Fruit fly (Drosophila melanogaster): ENCODE results near the gene CG14401.

Gene CG14401

dm6 chr2L:20835501-20835900 lies 34.2 kb upstream of the CG14401 start, which contains the start of gene Oseg5:
TSS of gene Oseg5 (minus strand) at chr2L:20835840.
- TF ChIP-seq CG17801 (GFP tag; optimal IDR thresholded peaks at IDR 0.05; ENCODE audit: partially characterized antibody) = no peak

DNA sequence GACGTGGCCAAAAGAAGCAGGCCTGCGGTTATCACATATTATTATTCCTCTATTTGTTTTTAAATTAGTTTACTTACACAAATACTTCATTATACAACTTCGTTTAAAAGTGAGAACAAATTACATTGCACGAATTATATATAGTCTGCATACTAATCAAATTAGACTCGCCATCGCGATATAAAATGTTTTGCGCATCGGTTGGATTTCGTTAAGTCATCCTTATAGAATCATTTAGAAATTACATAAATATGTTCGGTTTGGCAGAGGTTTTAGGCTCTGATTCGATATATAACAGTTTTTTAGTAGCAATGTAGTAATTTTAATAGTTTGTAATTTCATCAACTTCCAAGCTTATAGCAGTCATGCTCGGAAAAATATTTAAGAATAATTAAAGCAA lies 31.8 kb upstream of the CG14401 start, which contains the start of gene Spn38F:
TSS of gene Spn38F (minus strand) at position 101 of the 400 bp plus-strand sequence.
- TF ChIP-seq CG17801 (GFP tag; optimal IDR thresholded peaks at IDR 0.05; ENCODE audit: partially characterized antibody) = no peak

- TF ChIP-seq CG17801 (GFP tag; optimal IDR thresholded peaks at IDR 0.05; ENCODE audit: partially characterized antibody) = no peak
Measured at dm6 chr2L:20840006-20840405, 29.6 kb upstream of the CG14401 start.

DNA sequence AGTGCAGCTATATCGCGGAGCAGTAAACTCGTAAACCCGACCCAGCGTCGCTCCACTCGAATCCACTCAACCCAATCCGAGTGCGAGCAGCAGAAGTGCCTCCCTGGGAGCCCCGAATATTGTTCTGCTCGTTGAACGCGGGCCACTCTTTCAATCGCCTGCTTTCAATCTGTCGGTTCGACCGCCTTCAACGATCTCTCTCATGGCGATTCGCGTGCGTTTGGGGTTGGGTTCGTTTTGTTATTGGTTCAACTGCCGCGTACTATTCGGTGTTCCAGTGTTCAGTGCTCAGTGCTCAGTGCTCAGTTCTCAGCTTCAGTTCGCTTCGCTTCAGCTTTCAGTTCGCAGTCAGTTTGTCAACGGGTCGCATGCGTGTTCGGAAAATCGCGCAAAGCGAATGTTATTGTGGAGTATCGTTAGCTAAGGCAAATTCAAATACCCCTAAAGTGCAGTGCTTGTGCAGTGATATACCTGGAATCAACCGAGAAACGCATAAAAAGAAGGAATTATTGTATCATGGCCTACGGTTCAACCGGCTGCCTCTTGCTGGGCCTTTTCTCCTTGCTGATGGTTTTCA lies 29.1 kb upstream of the CG14401 start, which contains the start of gene CG31676:
TSS of gene CG31676 (plus strand) at position 289 of the 577 bp plus-strand sequence.
- TF ChIP-seq CG17801 (GFP tag; optimal IDR thresholded peaks at IDR 0.05; ENCODE audit: partially characterized antibody) = no peak

DNA sequence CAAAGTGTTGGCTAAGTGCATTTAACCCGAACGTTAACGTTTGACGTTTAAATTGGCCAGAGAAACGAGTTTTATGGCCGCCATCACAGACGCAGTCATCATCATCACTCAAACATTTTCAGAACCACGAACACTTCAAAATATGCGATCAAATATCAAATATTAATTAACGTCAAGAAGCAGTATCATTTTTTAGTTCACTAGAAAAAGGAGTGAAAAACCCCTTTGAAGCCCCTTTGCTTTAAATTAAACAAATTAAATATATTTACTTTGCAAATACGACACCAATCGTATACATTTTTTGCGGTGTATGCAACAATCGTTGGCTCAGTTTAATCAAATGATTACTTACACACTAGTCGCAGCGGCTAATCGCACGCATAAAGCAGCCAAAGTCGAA lies 25.3 kb upstream of the CG14401 start:
- no peak for TF ChIP-seq CG17801 (GFP tag; optimal IDR thresholded peaks at IDR 0.05; ENCODE audit: partially characterized antibody)

DNA sequence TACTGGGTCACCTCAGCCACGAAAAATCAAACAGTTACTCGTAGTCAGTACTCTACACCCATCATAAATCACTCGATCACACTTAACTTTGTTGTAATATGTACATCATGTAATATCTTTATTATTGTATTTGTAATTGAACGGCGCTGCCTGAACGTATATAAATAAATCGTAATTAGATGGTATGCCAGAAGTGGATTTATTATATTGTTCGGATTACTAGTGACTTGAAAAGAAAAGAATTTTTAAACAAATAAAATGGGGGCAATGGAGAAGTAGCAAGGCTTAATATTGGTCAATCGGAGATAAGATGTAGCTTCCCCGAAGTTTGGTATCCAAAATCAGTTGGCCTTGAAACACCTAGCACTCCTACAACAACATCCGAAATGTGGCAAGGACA lies 20.7 kb upstream of the CG14401 start, which contains the start of gene CG14402:
TSS of gene CG14402 (plus strand) at position 301 of the 400 bp plus-strand sequence.
- no peak for TF ChIP-seq CG17801 (GFP tag; optimal IDR thresholded peaks at IDR 0.05; ENCODE audit: partially characterized antibody)

DNA sequence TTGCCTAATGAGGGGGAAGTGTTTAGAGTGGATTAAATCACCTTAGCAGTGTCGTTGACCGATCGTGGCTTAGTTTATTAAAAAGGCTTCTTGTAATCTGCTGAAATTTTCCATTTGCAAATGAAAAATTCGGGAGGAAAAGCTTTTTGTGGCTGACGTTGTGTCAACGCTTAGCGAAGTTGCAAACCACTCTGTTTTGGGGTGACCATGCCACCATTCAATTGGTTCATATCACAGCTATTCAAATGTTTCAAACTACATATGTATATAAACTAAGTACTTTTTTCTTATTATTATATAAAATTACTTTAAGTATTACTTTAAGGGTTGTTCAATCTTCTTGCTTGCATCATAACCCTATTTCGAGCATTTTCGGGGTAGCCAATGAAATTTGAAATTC lies 18.1 kb upstream of the CG14401 start:
- TF ChIP-seq CG17801 (GFP tag; optimal IDR thresholded peaks at IDR 0.05; ENCODE audit: partially characterized antibody) = no peak

- no peak for TF ChIP-seq CG17801 (GFP tag; optimal IDR thresholded peaks at IDR 0.05; ENCODE audit: partially characterized antibody)
Measured at dm6 chr2L:20852092-20852628, 17.5 kb upstream of the CG14401 start, which contains the start of gene twit. TSS of gene twit (plus strand) at chr2L:20852578.

- TF ChIP-seq CG17801 (GFP tag; optimal IDR thresholded peaks at IDR 0.05; ENCODE audit: partially characterized antibody) = no peak
Measured at dm6 chr2L:20857791-20858190, 11.9 kb upstream of the CG14401 start, which contains the start of gene CG14400. TSS of gene CG14400 (minus strand) at chr2L:20857891.

DNA sequence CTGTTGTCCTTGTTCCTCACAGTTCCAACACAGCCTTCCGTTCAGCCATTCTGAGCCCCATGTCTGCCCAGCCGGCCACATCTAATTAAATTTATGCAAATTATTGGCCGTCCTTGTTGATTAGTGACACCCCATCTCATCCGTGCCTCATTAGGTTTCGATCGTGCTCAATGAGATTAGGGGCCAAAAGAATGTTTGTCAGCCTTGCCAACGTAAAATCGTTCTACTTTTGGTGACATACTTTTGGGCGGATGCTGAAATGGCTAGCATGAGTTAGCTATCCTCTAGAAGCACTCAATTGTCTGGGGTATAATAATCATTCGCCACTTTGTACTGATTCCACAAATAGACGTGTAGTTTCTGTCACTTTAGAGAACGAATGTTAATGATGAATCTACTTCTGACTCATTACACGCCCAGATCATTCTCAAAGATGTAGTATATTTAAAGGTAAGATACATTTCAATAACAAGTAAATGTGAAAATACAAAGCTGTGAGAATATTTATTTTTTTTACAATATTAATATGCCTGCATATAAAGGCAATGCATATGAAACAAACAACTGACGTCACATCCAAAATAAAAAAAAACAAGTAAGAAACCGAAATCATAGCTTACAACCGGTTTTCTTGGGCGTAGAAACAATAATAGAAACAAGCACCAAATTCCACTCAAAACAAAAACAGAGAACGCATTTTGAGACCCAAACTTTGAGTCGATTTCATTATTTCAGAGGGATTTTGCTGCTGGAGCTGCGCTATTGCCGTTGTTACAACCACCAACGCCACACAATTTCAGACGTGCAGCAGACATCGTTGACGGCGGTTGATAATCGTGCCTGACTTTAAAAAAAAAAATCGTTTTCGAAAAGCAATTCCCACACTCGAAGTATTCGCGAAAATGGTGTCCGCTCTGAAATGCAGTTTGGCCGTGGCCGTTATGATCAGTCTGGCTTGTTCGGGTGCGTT lies 11.0 kb upstream of the CG14401 start, which contains the start of gene bero:
TSS of gene bero (plus strand) at position 325 of the 970 bp plus-strand sequence.
- TF ChIP-seq CG17801 (GFP tag; optimal IDR thresholded peaks at IDR 0.05; ENCODE audit: partially characterized antibody) = no peak

dm6 chr2L:20864764-20865265 lies 4.8 kb upstream of the CG14401 start, which contains the start of gene CG9338:
TSS of gene CG9338 (plus strand) at chr2L:20865215.
- peak; percentile 73 for TF ChIP-seq CG17801 (GFP tag; optimal IDR thresholded peaks at IDR 0.05; ENCODE audit: partially characterized antibody)

DNA sequence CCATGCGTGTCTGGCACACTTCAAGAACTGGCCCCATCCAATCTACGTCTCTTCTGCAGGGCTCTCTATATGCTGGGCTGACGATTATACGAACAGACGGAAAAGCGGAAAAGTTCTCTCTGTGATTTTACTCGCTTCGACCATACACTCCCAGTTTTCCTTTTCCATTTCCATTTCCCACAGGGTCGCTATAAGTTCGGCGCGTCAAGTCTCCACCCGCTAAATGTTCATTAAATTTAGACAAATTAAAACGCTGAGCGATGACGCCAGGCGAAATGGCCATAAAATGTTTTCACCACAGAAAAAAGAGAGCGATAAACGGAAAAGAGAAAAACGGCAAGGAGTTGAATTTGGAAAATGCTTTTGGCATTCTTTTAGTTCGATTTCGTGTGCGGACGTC lies 2.3 kb upstream of the CG14401 start, which contains the start of gene CG31675:
TSS of gene CG31675 (plus strand) at position 375 of the 400 bp plus-strand sequence.
- no peak for TF ChIP-seq CG17801 (GFP tag; optimal IDR thresholded peaks at IDR 0.05; ENCODE audit: partially characterized antibody)

- TF ChIP-seq CG17801 (GFP tag; optimal IDR thresholded peaks at IDR 0.05; ENCODE audit: partially characterized antibody) = no peak
Measured at dm6 chr2L:20868921-20869320, 733 bp upstream of the CG14401 start.

- no peak for TF ChIP-seq CG17801 (GFP tag; optimal IDR thresholded peaks at IDR 0.05; ENCODE audit: partially characterized antibody)
Measured at dm6 chr2L:20874514-20874913, 4.9 kb downstream of the CG14401 start.

dm6 chr2L:20878052-20878451 lies 8.4 kb downstream of the CG14401 start:
- TF ChIP-seq CG17801 (GFP tag; optimal IDR thresholded peaks at IDR 0.05; ENCODE audit: partially characterized antibody) = no peak

Measured in ovary, adult (tissue).